Worm (Caenorhabditis elegans) whole organism, L4 larva: ENCODE results near the gene lnkn-1.

Experiments
- F37D6.2 ChIP-seq: sonication (generic microtip); optimal IDR thresholded peaks from 2 replicates; lab custom pipeline; 2016; ENCODE audit warnings: mild to moderate bottlenecking, missing genetic modification characterization, missing compliant biosample characterization
- R02D3.7 ChIP-seq: fragments of 150-350 bp; sonication (generic microtip); optimal IDR thresholded peaks from 3 replicates; lab custom pipeline; 2014; ENCODE audit warnings: missing biosample characterization, missing genetic modification characterization
- T20F7.1 ChIP-seq: fragments of 200-800 bp; sonication (Bioruptor generic); optimal IDR thresholded peaks from 2 replicates; lab custom pipeline; 2018; ENCODE audit warnings: mild to moderate bottlenecking, missing genetic modification characterization, missing compliant biosample characterization
- T26A8.4 ChIP-seq: fragments of 200-800 bp; sonication (Bioruptor generic); IDR thresholded peaks from 2 replicates; pipeline ENCODE4 v1.3.6; 2022; ENCODE audit warnings: missing genetic modification characterization, missing compliant biosample characterization
- aha-1 ChIP-seq: fragments of 150-350 bp; peaks from one replicate; lab custom pipeline; 2014; ENCODE audit warnings: missing biosample characterization, missing genetic modification characterization
- ama-1 ChIP-seq: fragments of 150-350 bp; optimal IDR thresholded peaks from 2 replicates; lab custom pipeline; 2014; ENCODE audit warnings: inconsistent platforms, mixed read lengths
- ceh-28 ChIP-seq: fragments of 150-350 bp; optimal IDR thresholded peaks from 2 replicates; lab custom pipeline; 2014; ENCODE audit warnings: missing biosample characterization, missing genetic modification reagents, missing genetic modification characterization
- ceh-44 ChIP-seq: fragments of 200-800 bp; sonication (Bioruptor generic); IDR thresholded peaks from 2 replicates; pipeline ENCODE4 v1.3.6; 2022; ENCODE audit warnings: missing genetic modification reagents, missing genetic modification characterization, missing compliant biosample characterization
- ceh-82 ChIP-seq: sonication (generic microtip); optimal IDR thresholded peaks from 2 replicates; lab custom pipeline; 2017; ENCODE audit warnings: missing biosample characterization, missing genetic modification characterization
- daf-12 ChIP-seq: fragments of 150-350 bp; optimal IDR thresholded peaks from 2 replicates; lab custom pipeline; 2014; ENCODE audit warnings: missing biosample characterization, missing genetic modification reagents, missing genetic modification characterization
- daf-16 ChIP-seq, 3 experiments: sonication (generic microtip); optimal IDR thresholded peaks; 2 replicates each; lab custom pipeline; 2016 to 2017; ENCODE audit warnings: missing genetic modification characterization in 3 of 3, missing genetic modification reagents in 3 of 3, mild to moderate bottlenecking in 2 of 3, missing compliant biosample characterization in 2 of 3, missing biosample characterization in 1 of 3, moderate library complexity in 1 of 3
- daf-19 ChIP-seq: fragments of 200-800 bp; sonication (Bioruptor generic); conservative IDR thresholded peaks from 2 replicates; pipeline ENCODE4 v1.3.6; 2022; ENCODE audit warnings: missing genetic modification characterization, missing compliant biosample characterization
- dmd-8 ChIP-seq: fragments of 200-800 bp; sonication (Bioruptor generic); IDR thresholded peaks from 2 replicates; pipeline ENCODE4 v1.3.6; 2022; ENCODE audit warnings: missing genetic modification characterization, missing compliant biosample characterization
- dmd-9 ChIP-seq: fragments of 200-800 bp; sonication (Bioruptor generic); IDR thresholded peaks from 2 replicates; pipeline ENCODE4 v1.3.6; 2022; ENCODE audit warnings: missing genetic modification reagents, missing genetic modification characterization, missing compliant biosample characterization
- dpl-1 ChIP-seq: fragments of 150-350 bp; optimal IDR thresholded peaks from 2 replicates; lab custom pipeline; 2014; ENCODE audit warnings: missing biosample characterization, missing genetic modification reagents, missing genetic modification characterization
- dve-1 ChIP-seq: sonication (generic microtip); optimal IDR thresholded peaks from 2 replicates; lab custom pipeline; 2017; ENCODE audit warnings: antibody characterized with exemption, mild to moderate bottlenecking, missing genetic modification characterization, missing compliant biosample characterization; ENCODE audit not compliant: insufficient read depth
- fkh-10 ChIP-seq: fragments of 150-350 bp; optimal IDR thresholded peaks from 2 replicates; lab custom pipeline; 2014; ENCODE audit warnings: missing biosample characterization, missing genetic modification reagents, missing genetic modification characterization
- gei-8 ChIP-seq: fragments of 200-800 bp; sonication (Bioruptor generic); optimal IDR thresholded peaks from 2 replicates; lab custom pipeline; 2018; ENCODE audit warnings: mild to moderate bottlenecking, missing genetic modification characterization, missing compliant biosample characterization
- hlh-30 ChIP-seq: sonication (generic microtip); optimal IDR thresholded peaks from 2 replicates; lab custom pipeline; 2017; ENCODE audit warnings: antibody characterized with exemption, mild to moderate bottlenecking, missing genetic modification characterization, missing compliant biosample characterization; ENCODE audit not compliant: insufficient read depth
- lin-1 ChIP-seq: fragments of 200-800 bp; sonication (Bioruptor generic); IDR thresholded peaks from 2 replicates; pipeline ENCODE4 v1.3.6; 2022; ENCODE audit warnings: missing genetic modification reagents, missing genetic modification characterization, missing compliant biosample characterization
- lin-13 ChIP-seq: fragments of 150-350 bp; optimal IDR thresholded peaks from 2 replicates; lab custom pipeline; 2014; ENCODE audit warnings: missing biosample characterization, missing genetic modification reagents, missing genetic modification characterization
- lin-15B ChIP-seq: fragments of 150-350 bp; sonication (generic microtip); optimal IDR thresholded peaks from 3 replicates; lab custom pipeline; 2014; ENCODE audit warnings: missing biosample characterization, missing genetic modification characterization
- lin-39 ChIP-seq: fragments of 150-350 bp; optimal IDR thresholded peaks from 2 replicates; lab custom pipeline; 2014; ENCODE audit warnings: missing biosample characterization, missing genetic modification reagents, missing genetic modification characterization
- lsy-2 ChIP-seq, 2 experiments: fragments of 150-350 bp in 1 of 2; sonication (generic microtip) in 1 of 2; optimal IDR thresholded peaks; 2 replicates each; lab custom pipeline; 2014 to 2017; ENCODE audit warnings: missing biosample characterization in 2 of 2, missing genetic modification characterization in 2 of 2
- madf-9 ChIP-seq: fragments of 200-800 bp; sonication (Bioruptor generic); conservative IDR thresholded peaks from 2 replicates; pipeline ENCODE4 v1.3.6; 2022; ENCODE audit warnings: missing genetic modification reagents, missing genetic modification characterization, missing compliant biosample characterization
- mdl-1 ChIP-seq, 2 experiments: fragments of 150-350 bp in 1 of 2; sonication (generic microtip) in 1 of 2; optimal IDR thresholded peaks; 2 replicates each; lab custom pipeline; 2014 to 2017; ENCODE audit warnings: missing biosample characterization in 2 of 2, missing genetic modification characterization in 2 of 2
- mdt-29 ChIP-seq: fragments of 200-800 bp; sonication (Bioruptor generic); IDR thresholded peaks from 2 replicates; pipeline ENCODE4 v1.3.6; 2022; ENCODE audit warnings: missing genetic modification reagents, missing genetic modification characterization, missing compliant biosample characterization
- mep-1 ChIP-seq: fragments of 150-350 bp; sonication (generic microtip); optimal IDR thresholded peaks from 3 replicates; lab custom pipeline; 2014; ENCODE audit warnings: missing biosample characterization, missing genetic modification characterization
- mes-2 ChIP-seq: sonication (generic microtip); optimal IDR thresholded peaks from 2 replicates; lab custom pipeline; 2016; ENCODE audit warnings: missing genotype, mild to moderate bottlenecking, missing genetic modification characterization, missing compliant biosample characterization; ENCODE audit not compliant: poor library complexity, severe bottlenecking
- mxl-3 ChIP-seq: fragments of 200-800 bp; sonication (Bioruptor generic); optimal IDR thresholded peaks from 2 replicates; lab custom pipeline; 2018; ENCODE audit warnings: mild to moderate bottlenecking, missing genetic modification characterization, missing compliant biosample characterization
- nhr-10 ChIP-seq: fragments of 150-350 bp; optimal IDR thresholded peaks from 2 replicates; lab custom pipeline; 2014; ENCODE audit warnings: missing biosample characterization, missing genetic modification characterization
- nhr-102 ChIP-seq: sonication (generic microtip); optimal IDR thresholded peaks from 2 replicates; lab custom pipeline; 2016; ENCODE audit warnings: mild to moderate bottlenecking, missing genetic modification characterization, moderate library complexity, missing compliant biosample characterization
- nhr-11 ChIP-seq: fragments of 150-350 bp; optimal IDR thresholded peaks from 2 replicates; lab custom pipeline; 2014; ENCODE audit warnings: missing biosample characterization, missing genetic modification characterization
- nhr-111 ChIP-seq: fragments of 200-800 bp; sonication (Bioruptor generic); optimal IDR thresholded peaks from 2 replicates; lab custom pipeline; 2018; ENCODE audit warnings: mild to moderate bottlenecking, missing genetic modification characterization, missing compliant biosample characterization
- nhr-28 ChIP-seq: fragments of 150-350 bp; optimal IDR thresholded peaks from 2 replicates; lab custom pipeline; 2014; ENCODE audit warnings: missing biosample characterization, missing genetic modification characterization
- nhr-6 ChIP-seq: fragments of 150-350 bp; optimal IDR thresholded peaks from 2 replicates; lab custom pipeline; 2014; ENCODE audit warnings: missing biosample characterization, missing genetic modification characterization
- nhr-77 ChIP-seq: fragments of 150-350 bp; optimal IDR thresholded peaks from 2 replicates; lab custom pipeline; 2014; ENCODE audit warnings: missing biosample characterization, missing genetic modification characterization
- pha-4 ChIP-seq, 2 experiments: fragments of 150-350 bp in 1 of 2; fragments of 200-800 bp in 1 of 2; sonication (Bioruptor generic) in 1 of 2; IDR thresholded peaks in 1 of 2; optimal IDR thresholded peaks in 1 of 2; 2 replicates each; pipeline versions ENCODE4 v1.3.6 to Lab custom; 2014 to 2022; ENCODE audit warnings: missing genetic modification characterization in 2 of 2, missing genetic modification reagents in 2 of 2, missing biosample characterization in 1 of 2, missing compliant biosample characterization in 1 of 2
- php-3 ChIP-seq: fragments of 200-800 bp; sonication (Bioruptor generic); IDR thresholded peaks from 2 replicates; pipeline ENCODE4 v1.3.6; 2022; ENCODE audit warnings: missing genetic modification reagents, missing genetic modification characterization, missing compliant biosample characterization
- sdz-12 ChIP-seq: fragments of 200-800 bp; sonication (Bioruptor generic); optimal IDR thresholded peaks from 2 replicates; lab custom pipeline; 2018; ENCODE audit warnings: mild to moderate bottlenecking, missing genetic modification characterization, missing compliant biosample characterization
- skn-1 ChIP-seq: fragments of 150-350 bp; optimal IDR thresholded peaks from 2 replicates; lab custom pipeline; 2014; ENCODE audit warnings: missing biosample characterization, missing genetic modification characterization
- spr-1 ChIP-seq: sonication (generic microtip); optimal IDR thresholded peaks from 2 replicates; lab custom pipeline; 2016; ENCODE audit warnings: mild to moderate bottlenecking, missing genetic modification characterization, missing compliant biosample characterization
- spr-3 ChIP-seq: fragments of 200-800 bp; sonication (Bioruptor generic); optimal IDR thresholded peaks from 2 replicates; lab custom pipeline; 2018; ENCODE audit warnings: mild to moderate bottlenecking, missing genetic modification characterization, missing compliant biosample characterization
- zfp-2 ChIP-seq: sonication (generic microtip); optimal IDR thresholded peaks from 2 replicates; lab custom pipeline; 2016; ENCODE audit warnings: mild to moderate bottlenecking, missing genetic modification characterization, missing compliant biosample characterization
- ztf-11 ChIP-seq: fragments of 150-350 bp; optimal IDR thresholded peaks from 2 replicates; lab custom pipeline; 2014; ENCODE audit warnings: missing biosample characterization, missing genetic modification characterization

lnkn-1 gene

DNA sequence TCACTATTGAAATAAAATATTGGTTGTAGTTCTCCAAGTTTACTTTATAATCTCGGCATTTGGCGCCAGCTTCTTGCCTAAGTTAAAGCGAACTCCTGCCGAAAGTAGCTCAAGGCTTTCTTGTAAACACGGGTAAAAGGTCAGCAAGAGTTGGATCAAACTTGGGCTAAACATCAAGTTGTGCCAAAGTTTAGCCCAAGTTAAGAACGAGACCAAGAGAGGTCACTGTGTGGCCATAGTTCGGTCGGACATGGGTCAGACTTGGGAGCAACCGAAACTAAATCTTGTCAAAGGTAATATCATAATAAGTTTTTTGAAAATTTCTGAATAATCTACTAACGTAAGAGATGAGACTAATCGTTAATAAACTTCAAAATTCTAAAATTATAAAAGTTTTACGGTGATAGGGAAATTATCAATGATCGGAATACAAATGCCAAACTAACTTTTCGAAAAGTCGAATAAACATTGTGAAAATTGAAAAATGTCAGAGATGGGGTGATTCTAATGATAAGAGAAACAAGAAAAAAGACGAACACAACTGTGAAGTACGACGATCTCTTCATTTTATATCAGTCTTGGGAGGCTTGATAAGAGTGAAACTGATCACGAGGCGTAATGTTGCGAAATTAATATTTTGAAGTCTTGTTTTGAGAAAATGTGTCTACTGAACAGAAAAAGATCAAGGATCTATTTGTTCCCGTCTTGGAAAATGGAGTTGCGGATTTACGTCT is 21.9 kb upstream of the lnkn-1 start (continued):
- TF ChIP-seq pha-4 (GFP tag; IDR thresholded peaks at IDR 0.05; lab: Robert Waterston, UW) (no peak), pha-4 (tag; optimal IDR thresholded peaks at IDR 0.05; lab: Kevin White, UChicago) (no peak), zfp-2 (tag; lab: Kevin White, UChicago) (no peak), nhr-28 (tag; lab: Kevin White, UChicago) (peak; percentile 95), nhr-102 (tag; lab: Kevin White, UChicago) (no peak), skn-1 (tag; lab: Kevin White, UChicago) (no peak), T26A8.4 (GFP tag; lab: Robert Waterston, UW) (peak; percentile 43), aha-1 (tag; lab: Kevin White, UChicago) (peak; percentile 8), ceh-28 (no peak), lin-39 (tag; lab: Kevin White, UChicago) (no peak), mes-2 (tag; lab: Kevin White, UChicago) (peak; percentile 25), fkh-10 (no peak), mdt-29 (GFP tag; lab: Robert Waterston, UW) (no peak), F37D6.2 (tag; lab: Kevin White, UChicago) (no peak), dmd-9 (no peak), R02D3.7 (tag; lab: Kevin White, UChicago) (no peak), lin-1 (GFP tag; lab: Robert Waterston, UW) (no peak), nhr-6 (no peak), nhr-11 (tag; lab: Kevin White, UChicago) (peak; percentile 24), dpl-1 (GFP tag; lab: Kevin White, UChicago) (peak; percentile 33), nhr-10 (tag; lab: Kevin White, UChicago) (no peak), ztf-11 (tag; lab: Kevin White, UChicago) (no peak), ceh-44 (GFP tag; lab: Robert Waterston, UW) (no peak), spr-1 (no peak), mxl-3 (GFP tag; lab: Kevin White, UChicago) (peak; percentile 41), dve-1 (peak; percentile 93), madf-9 (GFP tag; lab: Robert Waterston, UW) (no peak; the same call in 1 of the 2 replicates), daf-16 (GFP tag; optimal IDR thresholded peaks at IDR 0.05; lab: Kevin White, UChicago) (no peak), daf-16 (tag; optimal IDR thresholded peaks at IDR 0.05; lab: Kevin White, UChicago) (peak; percentile 96), T20F7.1 (GFP tag; lab: Kevin White, UChicago) (peak; percentile 55), lsy-2 (tag; optimal IDR thresholded peaks at IDR 0.05; lab: Kevin White, UChicago) (peak in 1 of 2 experiments; percentile 70), php-3 (no peak), mdl-1 (tag; optimal IDR thresholded peaks at IDR 0.05; lab: Kevin White, UChicago) (peak in 1 of 2 experiments; percentile 67), nhr-111 (GFP tag; lab: Kevin White, UChicago) (no peak), mep-1 (tag; lab: Kevin White, UChicago) (peak; percentile 61), dmd-8 (GFP tag; lab: Robert Waterston, UW) (0 out of 2 replicates have a peak, but pooled peaks have one; percentile 54), daf-12 (tag; lab: Kevin White, UChicago) (no peak), daf-19 (GFP tag; lab: Robert Waterston, UW) (no peak), nhr-77 (peak; percentile 84), lin-13 (GFP tag; lab: Kevin White, UChicago) (peak; percentile 33), lin-15B (tag; lab: Kevin White, UChicago) (no peak), ceh-82 (no peak), sdz-12 (GFP tag; lab: Kevin White, UChicago) (no peak), gei-8 (GFP tag; lab: Kevin White, UChicago) (no peak), spr-3 (GFP tag; lab: Kevin White, UChicago) (no peak), hlh-30 (tag; lab: Kevin White, UChicago) (peak; percentile 74), ama-1 (lab: Kevin White, UChicago) (peak; percentile 85)
